Worm (Caenorhabditis elegans) whole organism, young adult: ENCODE results near the gene srx-26.

Source experiments
- C06A6.2 ChIP-seq: fragments of 200-800 bp; sonication (Bioruptor generic); conservative IDR thresholded peaks from 2 replicates; pipeline ENCODE4 v1.3.6; 2022; ENCODE audit warnings: missing genetic modification characterization, missing compliant biosample characterization
- F23B12.7 ChIP-seq: sonication (generic microtip); optimal IDR thresholded peaks from 2 replicates; lab custom pipeline; 2017; ENCODE audit warnings: missing genetic modification characterization, mild to moderate bottlenecking, missing compliant biosample characterization, antibody characterized with exemption, moderate library complexity; ENCODE audit not compliant: insufficient read depth
- F37B4.10 ChIP-seq: fragments of 200-800 bp; sonication (Bioruptor generic); IDR thresholded peaks from 2 replicates; pipeline ENCODE4 v1.3.6; 2022; ENCODE audit warnings: missing genetic modification characterization, missing compliant biosample characterization
- K11D2.4 ChIP-seq: fragments of 200-800 bp; sonication (Bioruptor generic); IDR thresholded peaks from 2 replicates; pipeline ENCODE4 v1.3.6; 2022; ENCODE audit warnings: missing genetic modification reagents, missing genetic modification characterization, missing compliant biosample characterization
- T07F8.4 ChIP-seq: sonication (generic microtip); optimal IDR thresholded peaks from 2 replicates; lab custom pipeline; 2016; ENCODE audit warnings: mild to moderate bottlenecking, missing genetic modification characterization, moderate library complexity, missing compliant biosample characterization
- T26A5.8 ChIP-seq: sonication (generic microtip); optimal IDR thresholded peaks from 2 replicates; lab custom pipeline; 2016; ENCODE audit warnings: missing genetic modification characterization, missing compliant biosample characterization
- Y53F4B.3 ChIP-seq: fragments of 200-800 bp; sonication (Bioruptor generic); IDR thresholded peaks from 2 replicates; pipeline ENCODE4 v1.3.6; 2022; ENCODE audit warnings: missing genetic modification reagents, missing genetic modification characterization, missing compliant biosample characterization
- aptf-3 ChIP-seq: fragments of 200-800 bp; sonication (Bioruptor generic); IDR thresholded peaks from 2 replicates; pipeline ENCODE4 v1.3.6; 2022; ENCODE audit warnings: missing genetic modification characterization, missing compliant biosample characterization
- atf-7 ChIP-seq: sonication (generic microtip); optimal IDR thresholded peaks from 2 replicates; lab custom pipeline; 2017; ENCODE audit warnings: mild to moderate bottlenecking, missing genetic modification characterization, missing compliant biosample characterization
- attf-5 ChIP-seq: fragments of 200-800 bp; sonication (Bioruptor generic); optimal IDR thresholded peaks from 2 replicates; lab custom pipeline; 2018; ENCODE audit warnings: mild to moderate bottlenecking, missing genetic modification characterization, missing compliant biosample characterization
- ccch-3 ChIP-seq: fragments of 200-800 bp; sonication (Bioruptor generic); optimal IDR thresholded peaks from 2 replicates; lab custom pipeline; 2018; ENCODE audit warnings: mild to moderate bottlenecking, missing genetic modification characterization, missing compliant biosample characterization
- cebp-2 ChIP-seq: fragments of 200-800 bp; sonication (Bioruptor generic); IDR thresholded peaks from 2 replicates; pipeline ENCODE4 v1.3.6; 2022; ENCODE audit warnings: missing genetic modification characterization, missing compliant biosample characterization
- ceh-27 ChIP-seq: fragments of 200-800 bp; sonication (Bioruptor generic); optimal IDR thresholded peaks from 2 replicates; lab custom pipeline; 2018; ENCODE audit warnings: mild to moderate bottlenecking, missing genetic modification characterization, moderate library complexity, missing compliant biosample characterization
- ceh-40 ChIP-seq: fragments of 200-800 bp; sonication (Bioruptor generic); IDR thresholded peaks from 2 replicates; pipeline ENCODE4 v1.3.6; 2022; ENCODE audit warnings: missing genetic modification characterization, missing compliant biosample characterization
- dpl-1 ChIP-seq: fragments of 150-350 bp; optimal IDR thresholded peaks from 2 replicates; lab custom pipeline; 2014; ENCODE audit warnings: missing biosample characterization, missing genetic modification reagents, missing genetic modification characterization
- ets-4 ChIP-seq: fragments of 200-800 bp; sonication (Bioruptor generic); optimal IDR thresholded peaks from 2 replicates; lab custom pipeline; 2018; ENCODE audit warnings: mild to moderate bottlenecking, missing genetic modification characterization, missing compliant biosample characterization
- hmg-1.2 ChIP-seq: fragments of 200-800 bp; sonication (Bioruptor generic); IDR thresholded peaks from 2 replicates; pipeline ENCODE4 v1.3.6; 2022; ENCODE audit warnings: missing genetic modification reagents, missing genetic modification characterization, missing compliant biosample characterization
- hrde-1 ChIP-seq: sonication (generic microtip); optimal IDR thresholded peaks from 2 replicates; lab custom pipeline; 2016; ENCODE audit warnings: missing genetic modification characterization, mild to moderate bottlenecking, missing compliant biosample characterization, moderate library complexity, missing genotype, missing genetic modification reagents, borderline replicate concordance
- lag-1 ChIP-seq: fragments of 200-800 bp; sonication (Bioruptor generic); IDR thresholded peaks from 2 replicates; pipeline ENCODE4 v1.3.6; 2022; ENCODE audit warnings: missing genetic modification reagents, missing genetic modification characterization, missing compliant biosample characterization
- let-607 ChIP-seq, 2 experiments: fragments of 200-800 bp in 1 of 2; sonication (Bioruptor generic) in 1 of 2; sonication (generic microtip) in 1 of 2; optimal IDR thresholded peaks; 2 replicates each; lab custom pipeline; 2016 to 2018; ENCODE audit warnings: mild to moderate bottlenecking in 2 of 2, missing compliant biosample characterization in 2 of 2, missing genetic modification characterization in 2 of 2, moderate library complexity in 2 of 2, missing genotype in 1 of 2
- lin-35 ChIP-seq, 3 experiments: fragments of 150-350 bp in 2 of 3; sonication (generic microtip) in 1 of 3; optimal IDR thresholded peaks; 2 replicates each; lab custom pipeline; 2014 to 2018; ENCODE audit warnings: missing biosample characterization in 3 of 3, missing genetic modification characterization in 3 of 3, missing genetic modification reagents in 3 of 3
- lsy-27 ChIP-seq: sonication (generic microtip); optimal IDR thresholded peaks from 2 replicates; lab custom pipeline; 2017; ENCODE audit warnings: missing genetic modification characterization, mild to moderate bottlenecking, missing compliant biosample characterization, antibody characterized with exemption, missing genotype, borderline replicate concordance; ENCODE audit not compliant: insufficient read depth
- madf-3 ChIP-seq: fragments of 200-800 bp; sonication (Bioruptor generic); IDR thresholded peaks from 2 replicates; pipeline ENCODE4 v1.3.6; 2022; ENCODE audit warnings: missing genetic modification reagents, missing genetic modification characterization, missing compliant biosample characterization
- madf-8 ChIP-seq: fragments of 200-800 bp; sonication (Bioruptor generic); conservative IDR thresholded peaks from 2 replicates; pipeline ENCODE4 v1.3.6; 2022; ENCODE audit warnings: missing genetic modification reagents, missing genetic modification characterization, missing compliant biosample characterization
- mes-4 ChIP-seq: sonication (generic microtip); optimal IDR thresholded peaks from 2 replicates; lab custom pipeline; 2016; ENCODE audit warnings: missing genotype, missing genetic modification characterization, missing compliant biosample characterization
- nfya-2 ChIP-seq: fragments of 200-800 bp; sonication (Bioruptor generic); IDR thresholded peaks from 2 replicates; pipeline ENCODE4 v1.3.6; 2022; ENCODE audit warnings: missing genetic modification reagents, missing genetic modification characterization, missing compliant biosample characterization
- nfyb-1 ChIP-seq: fragments of 200-800 bp; sonication (Bioruptor generic); IDR thresholded peaks from 2 replicates; pipeline ENCODE4 v1.3.6; 2022; ENCODE audit warnings: missing genetic modification reagents, missing genetic modification characterization, missing compliant biosample characterization
- nhr-80 ChIP-seq: sonication (generic microtip); optimal IDR thresholded peaks from 2 replicates; lab custom pipeline; 2016; ENCODE audit warnings: missing genetic modification characterization, missing compliant biosample characterization
- nhr-90 ChIP-seq: sonication (generic microtip); optimal IDR thresholded peaks from 2 replicates; lab custom pipeline; 2016; ENCODE audit warnings: missing genotype, mild to moderate bottlenecking, missing genetic modification characterization, missing compliant biosample characterization
- pbrm-1 ChIP-seq: fragments of 200-800 bp; sonication (Bioruptor generic); IDR thresholded peaks from 2 replicates; pipeline ENCODE4 v1.3.6; 2022; ENCODE audit warnings: missing genetic modification reagents, missing genetic modification characterization, missing compliant biosample characterization
- snpc-1.3 ChIP-seq: sonication (generic microtip); optimal IDR thresholded peaks from 2 replicates; lab custom pipeline; 2017; ENCODE audit warnings: missing genetic modification characterization, mild to moderate bottlenecking, missing compliant biosample characterization, antibody characterized with exemption, moderate library complexity, missing genotype, missing genetic modification reagents; ENCODE audit not compliant: insufficient read depth
- snpc-4 ChIP-seq, 5 experiments: fragments of 150-350 bp in 1 of 5; sonication (generic microtip) in 4 of 5; optimal IDR thresholded peaks; 2 replicates each; lab custom pipeline; 2014 to 2018; ENCODE audit warnings: missing genetic modification characterization in 5 of 5, missing biosample characterization in 3 of 5, antibody characterized with exemption in 2 of 5, mild to moderate bottlenecking in 2 of 5, missing compliant biosample characterization in 2 of 5, missing genotype in 2 of 5, moderate library complexity in 2 of 5, missing genetic modification reagents in 1 of 5
- somi-1 ChIP-seq: fragments of 200-800 bp; sonication (Bioruptor generic); optimal IDR thresholded peaks from 2 replicates; lab custom pipeline; 2018; ENCODE audit warnings: mild to moderate bottlenecking, missing genetic modification characterization, missing compliant biosample characterization
- tbp1 ChIP-seq: fragments of 200-800 bp; sonication (Bioruptor generic); optimal IDR thresholded peaks from 2 replicates; lab custom pipeline; 2018; ENCODE audit warnings: mild to moderate bottlenecking, missing genetic modification characterization, missing compliant biosample characterization
- tlf-1 ChIP-seq: fragments of 200-800 bp; sonication (Bioruptor generic); optimal IDR thresholded peaks from 2 replicates; lab custom pipeline; 2018; ENCODE audit warnings: mild to moderate bottlenecking, missing genetic modification characterization, missing compliant biosample characterization
- xnd-1 ChIP-seq: sonication (generic microtip); optimal IDR thresholded peaks from 2 replicates; lab custom pipeline; 2016; ENCODE audit warnings: missing genotype, missing genetic modification reagents, missing genetic modification characterization, missing compliant biosample characterization
- ztf-25 ChIP-seq: fragments of 200-800 bp; sonication (Bioruptor generic); IDR thresholded peaks from 2 replicates; pipeline ENCODE4 v1.3.6; 2022; ENCODE audit warnings: missing genetic modification reagents, missing genetic modification characterization, missing compliant biosample characterization

Gene srx-26

ce11 chrV:2771560-2771959 is 18.7 kb upstream of the srx-26 start, which contains the start of gene srh-56:
Gene srh-56, plus strand, starts transcription at chrV:2771860.
- TF ChIP-seq nfya-2 (GFP tag; lab: Robert Waterston, UW) = no peak
- TF ChIP-seq F23B12.7 (tag; lab: Kevin White, UChicago) = no peak
- no peak for TF ChIP-seq dpl-1

ce11 chrV:2769754-2770153 is 16.8 kb upstream of the srx-26 start, which contains the start of gene dhs-15:
Gene dhs-15, minus strand, starts transcription at chrV:2769854.
- no peak for TF ChIP-seq hmg-1.2 (GFP tag; lab: Robert Waterston, UW)
- no peak for TF ChIP-seq tbp1 (GFP tag; lab: Kevin White, UChicago)
- no peak for TF ChIP-seq ceh-27 (GFP tag; lab: Kevin White, UChicago)
- TF ChIP-seq cebp-2 (GFP tag; lab: Robert Waterston, UW) = no peak
- no peak for TF ChIP-seq lag-1
- TF ChIP-seq nfyb-1 = no peak
- TF ChIP-seq ztf-25 = no peak
- TF ChIP-seq C06A6.2 (GFP tag; lab: Robert Waterston, UW) = no peak
- TF ChIP-seq xnd-1 (tag; lab: Kevin White, UChicago) = no peak
- TF ChIP-seq lin-35 (GFP tag; optimal IDR thresholded peaks at IDR 0.05; lab: Kevin White, UChicago) = no peak
- TF ChIP-seq F37B4.10 (GFP tag; lab: Robert Waterston, UW) = no peak
- TF ChIP-seq madf-8 (GFP tag; lab: Robert Waterston, UW) = no peak
- TF ChIP-seq mes-4 (tag; lab: Kevin White, UChicago) = no peak
- no peak for TF ChIP-seq atf-7
- no peak for TF ChIP-seq nhr-80 (tag; lab: Kevin White, UChicago)
- no peak for TF ChIP-seq attf-5
- TF ChIP-seq lsy-27 (tag; lab: Kevin White, UChicago) = no peak
- no peak for TF ChIP-seq K11D2.4

ce11 chrV:2767465-2767864 is 14.6 kb upstream of the srx-26 start, which contains the start of gene R05D8.9:
Gene R05D8.9, minus strand, starts transcription at chrV:2767565.
- TF ChIP-seq somi-1 (GFP tag; lab: Kevin White, UChicago) = no peak
- TF ChIP-seq nhr-90 (tag; lab: Kevin White, UChicago) = no peak
- no peak for TF ChIP-seq ets-4
- TF ChIP-seq ccch-3 = no peak
- TF ChIP-seq let-607 (tag; optimal IDR thresholded peaks at IDR 0.05; lab: Kevin White, UChicago) = no peak
- TF ChIP-seq T07F8.4 = no peak
- TF ChIP-seq Y53F4B.3 = no peak
- no peak for TF ChIP-seq snpc-1.3 (tag; lab: Kevin White, UChicago)
- no peak for TF ChIP-seq attf-5
- TF ChIP-seq snpc-4 (GFP tag; optimal IDR thresholded peaks at IDR 0.05; lab: Kevin White, UChicago) = no peak
- no peak for TF ChIP-seq snpc-4 (tag; optimal IDR thresholded peaks at IDR 0.05; lab: Kevin White, UChicago)
- no peak for TF ChIP-seq ceh-40 (GFP tag; lab: Robert Waterston, UW)
- TF ChIP-seq hrde-1 (tag; lab: Kevin White, UChicago) = no peak
- TF ChIP-seq tlf-1 (GFP tag; lab: Kevin White, UChicago) = no peak
- TF ChIP-seq aptf-3 = no peak
- no peak for TF ChIP-seq nfya-2 (GFP tag; lab: Robert Waterston, UW)
- TF ChIP-seq T26A5.8 (tag; lab: Kevin White, UChicago) = no peak
- no peak for TF ChIP-seq madf-3 (GFP tag; lab: Robert Waterston, UW)
- no peak for TF ChIP-seq pbrm-1 (GFP tag; lab: Robert Waterston, UW)
